Worm (Caenorhabditis elegans): ENCODE results near the gene R148.3.

Gene R148.3

DNA sequence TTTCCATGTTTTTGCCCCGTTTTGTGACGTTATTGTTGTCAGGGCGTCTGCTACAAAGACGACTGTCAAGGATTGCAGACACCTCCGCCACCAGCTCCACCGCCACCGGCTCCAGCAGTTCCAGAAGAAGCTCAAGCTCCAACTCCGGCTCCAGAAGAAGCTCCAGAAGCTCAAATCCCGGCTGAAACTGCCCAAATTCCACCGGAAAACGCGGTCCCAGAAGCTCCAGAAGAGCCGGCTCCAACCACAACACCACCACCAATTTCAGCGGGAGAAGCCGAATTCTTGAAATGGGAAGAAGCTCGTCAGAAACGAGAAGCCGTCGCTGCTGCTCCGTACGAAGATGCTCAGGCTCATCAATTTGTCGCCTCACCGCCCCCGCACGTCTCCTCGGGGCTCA is 1.6 kb downstream of the R148.3 start:
- TF ChIP-seq nhr-76 (tag; optimal IDR thresholded peaks at IDR 0.05) (no peak), hlh-1 (tag; optimal IDR thresholded peaks at IDR 0.05) (no peak), lsy-2 (tag; optimal IDR thresholded peaks at IDR 0.05) (no peak), unc-39 (tag; optimal IDR thresholded peaks at IDR 0.05) (no peak), ces-1 (GFP tag; optimal IDR thresholded peaks at IDR 0.05) (no peak), zip-8 (tag; optimal IDR thresholded peaks at IDR 0.05) (no peak), blmp-1 (tag; optimal IDR thresholded peaks at IDR 0.05) (no peak)

DNA sequence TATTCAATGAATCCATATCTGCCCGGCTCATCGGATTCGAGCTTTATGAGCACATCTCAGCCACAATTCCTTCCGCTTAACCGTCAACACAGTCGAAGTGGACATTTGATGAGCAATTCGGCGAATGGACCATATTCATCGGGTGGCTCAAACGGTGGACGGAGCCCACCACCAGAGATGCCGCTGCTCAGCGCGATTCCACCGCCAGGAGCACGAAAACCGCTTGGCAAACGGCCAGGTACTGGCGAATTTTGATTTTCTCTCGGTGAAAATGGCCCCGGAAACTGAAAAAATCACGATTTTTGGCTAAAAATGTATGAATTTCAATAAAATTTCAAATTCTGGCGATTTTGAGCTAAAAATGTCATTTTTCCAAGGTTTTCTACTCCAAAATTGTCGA is 4.7 kb downstream of the R148.3 start:
- TF ChIP-seq blmp-1 (tag; optimal IDR thresholded peaks at IDR 0.05), result no peak
- TF ChIP-seq mep-1 (tag; optimal IDR thresholded peaks at IDR 0.05), result no peak
- no peak for TF ChIP-seq hlh-1 (tag; optimal IDR thresholded peaks at IDR 0.05)
- no peak for TF ChIP-seq ces-1 (GFP tag; optimal IDR thresholded peaks at IDR 0.05)
- TF ChIP-seq nhr-2 (tag; optimal IDR thresholded peaks at IDR 0.05), result no peak
- no peak for TF ChIP-seq ztf-11 (tag; optimal IDR thresholded peaks at IDR 0.05)
- TF ChIP-seq lin-32 (GFP tag; optimal IDR thresholded peaks at IDR 0.05), result no peak
- TF ChIP-seq tbx-8 (GFP tag; optimal IDR thresholded peaks at IDR 0.05), result no peak
- TF ChIP-seq unc-39 (tag; optimal IDR thresholded peaks at IDR 0.05), result no peak
- no peak for TF ChIP-seq unc-62 (GFP tag; optimal IDR thresholded peaks at IDR 0.05)

DNA sequence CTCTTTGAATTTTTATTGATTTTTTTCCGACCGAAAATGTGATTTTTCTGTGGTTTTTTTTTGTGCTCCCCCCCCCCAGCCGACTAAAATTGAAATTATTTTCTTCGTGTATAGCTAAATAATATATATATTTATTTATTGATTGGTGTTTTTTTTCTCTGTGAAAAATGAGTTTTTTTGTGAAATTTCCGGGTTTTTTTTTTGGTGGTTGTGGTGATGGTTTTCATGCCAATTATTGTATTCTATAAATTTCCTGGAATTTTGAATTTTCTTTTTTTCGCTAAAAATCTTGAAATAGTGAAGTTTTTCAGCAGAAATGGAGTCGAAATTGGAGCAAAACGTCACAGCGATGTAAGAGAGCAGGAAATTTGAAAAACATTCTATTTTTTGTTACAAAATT is 8.2 kb downstream of the R148.3 start, which contains the start of gene lmtr-5:
Gene lmtr-5, plus strand, starts transcription at position 301 of the 400 bp plus-strand sequence.
- no peak for TF ChIP-seq hlh-1 (tag; optimal IDR thresholded peaks at IDR 0.05)
- TF ChIP-seq cnd-1 (tag; optimal IDR thresholded peaks at IDR 0.05), result no peak
- no peak for TF ChIP-seq unc-120 (tag; optimal IDR thresholded peaks at IDR 0.05; ENCODE audit: poor library complexity, severe bottlenecking)
- no peak for TF ChIP-seq zip-8 (tag; optimal IDR thresholded peaks at IDR 0.05)
- TF ChIP-seq mep-1 (tag; optimal IDR thresholded peaks at IDR 0.05), result no peak
- no peak for TF ChIP-seq ceh-39 (tag; optimal IDR thresholded peaks at IDR 0.05)
- no peak for TF ChIP-seq blmp-1 (tag; optimal IDR thresholded peaks at IDR 0.05)
- TF ChIP-seq pha-4 (tag; optimal IDR thresholded peaks at IDR 0.05), result no peak
- no peak for TF ChIP-seq snpc-4 (tag; optimal IDR thresholded peaks at IDR 0.05)
- TF ChIP-seq ces-1 (GFP tag; optimal IDR thresholded peaks at IDR 0.05), result no peak
- TF ChIP-seq ztf-11 (tag; optimal IDR thresholded peaks at IDR 0.05), result no peak

DNA sequence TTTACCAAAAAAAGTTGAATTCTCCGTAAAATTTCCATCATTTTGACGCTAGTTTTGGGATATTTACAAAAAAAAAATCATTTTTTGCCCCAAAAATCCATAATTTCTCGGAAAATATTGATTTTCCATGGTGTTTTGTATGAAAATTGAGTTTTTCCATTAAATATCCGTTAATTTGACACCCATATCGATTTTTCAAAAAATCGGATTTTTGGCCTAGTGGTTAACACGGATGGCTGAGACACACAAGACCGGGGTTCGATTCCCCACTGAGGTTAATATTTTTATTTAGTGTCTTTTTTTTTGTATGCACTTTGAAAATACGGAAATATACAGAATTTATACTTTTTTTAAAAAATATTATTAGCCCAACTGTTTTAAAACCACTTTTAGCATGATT is 10.1 kb downstream of the R148.3 start:
- no peak for TF ChIP-seq mep-1 (tag; optimal IDR thresholded peaks at IDR 0.05)
- TF ChIP-seq hlh-1 (tag; optimal IDR thresholded peaks at IDR 0.05), result no peak
- TF ChIP-seq pha-4 (tag; optimal IDR thresholded peaks at IDR 0.05), result no peak
- no peak for TF ChIP-seq unc-120 (tag; optimal IDR thresholded peaks at IDR 0.05; ENCODE audit: poor library complexity, severe bottlenecking)
- no peak for TF ChIP-seq snpc-4 (tag; optimal IDR thresholded peaks at IDR 0.05)
- no peak for TF ChIP-seq cnd-1 (tag; optimal IDR thresholded peaks at IDR 0.05)
- no peak for TF ChIP-seq unc-62 (GFP tag; optimal IDR thresholded peaks at IDR 0.05)
- TF ChIP-seq nhr-2 (tag; optimal IDR thresholded peaks at IDR 0.05), result no peak
- TF ChIP-seq sptf-1 (tag; optimal IDR thresholded peaks at IDR 0.05), result no peak
- TF ChIP-seq zip-8 (tag; optimal IDR thresholded peaks at IDR 0.05), result no peak

DNA sequence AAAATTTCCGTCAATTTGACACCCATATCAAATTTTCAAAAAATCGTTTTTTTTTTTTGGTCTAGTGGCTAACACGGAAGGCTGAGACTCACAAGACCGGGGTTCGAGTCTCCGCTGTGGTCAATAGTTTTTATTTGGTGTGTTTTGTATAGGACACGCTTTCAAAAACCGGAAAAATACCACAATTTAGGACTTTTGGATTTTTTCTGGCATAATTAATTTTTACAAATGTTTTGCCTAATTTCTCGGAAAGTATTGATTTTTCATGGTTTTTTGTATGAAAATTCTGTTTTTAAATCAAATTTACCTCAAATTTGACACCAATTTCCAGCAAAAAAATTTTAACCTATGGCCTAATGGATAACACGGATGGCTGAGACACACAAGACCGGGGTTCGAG is 10.8 kb downstream of the R148.3 start, which contains the start of gene mks-1:
Gene mks-1, plus strand, starts transcription at position 301 of the 400 bp plus-strand sequence.
- TF ChIP-seq nhr-12 (tag; optimal IDR thresholded peaks at IDR 0.05) (no peak), sem-2 (GFP tag; optimal IDR thresholded peaks at IDR 0.05) (no peak), mep-1 (tag; optimal IDR thresholded peaks at IDR 0.05) (no peak)

DNA sequence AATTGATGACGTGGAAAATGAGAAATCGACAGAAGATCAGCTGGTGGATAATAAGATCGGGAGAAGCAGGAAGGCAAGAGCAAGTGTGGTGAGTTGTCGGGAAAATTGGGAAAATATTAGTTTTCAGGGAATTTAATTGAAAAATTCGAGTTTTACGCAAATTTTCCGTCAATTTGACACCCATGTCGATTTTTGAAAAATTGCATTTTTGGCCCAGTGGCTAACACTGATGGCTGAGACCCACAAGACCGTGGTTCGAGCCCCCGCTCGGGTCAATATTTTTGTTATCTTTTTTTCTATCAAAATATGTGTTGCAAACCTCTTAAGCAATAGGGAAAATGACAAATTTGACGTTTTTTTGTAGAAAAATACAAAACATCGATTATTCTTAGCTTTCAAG is 13.4 kb downstream of the R148.3 start:
- no peak for TF ChIP-seq lsy-2 (tag; optimal IDR thresholded peaks at IDR 0.05)
- TF ChIP-seq nhr-2 (tag; optimal IDR thresholded peaks at IDR 0.05), result no peak
- no peak for TF ChIP-seq ztf-11 (tag; optimal IDR thresholded peaks at IDR 0.05)
- TF ChIP-seq unc-39 (tag; optimal IDR thresholded peaks at IDR 0.05), result no peak
- TF ChIP-seq ces-1 (GFP tag; optimal IDR thresholded peaks at IDR 0.05), result no peak
- no peak for TF ChIP-seq sem-2 (GFP tag; optimal IDR thresholded peaks at IDR 0.05)
- TF ChIP-seq mep-1 (tag; optimal IDR thresholded peaks at IDR 0.05), result no peak
- no peak for TF ChIP-seq ham-2 (GFP tag; optimal IDR thresholded peaks at IDR 0.05)
- no peak for TF ChIP-seq mls-2 (tag; optimal IDR thresholded peaks at IDR 0.05)
- TF ChIP-seq nhr-28 (tag; optimal IDR thresholded peaks at IDR 0.05), result no peak
- TF ChIP-seq nhr-76 (tag; optimal IDR thresholded peaks at IDR 0.05), result no peak
- no peak for TF ChIP-seq lin-32 (GFP tag; optimal IDR thresholded peaks at IDR 0.05)
- no peak for TF ChIP-seq lin-13 (tag; optimal IDR thresholded peaks at IDR 0.05)
- no peak for TF ChIP-seq nhr-237 (tag; optimal IDR thresholded peaks at IDR 0.05)
- no peak for TF ChIP-seq mab-5 (tag; optimal IDR thresholded peaks at IDR 0.05)
- TF ChIP-seq elt-1 (tag; optimal IDR thresholded peaks at IDR 0.05; ENCODE audit: borderline replicate concordance, insufficient read depth), result no peak
- TF ChIP-seq hlh-1 (tag; optimal IDR thresholded peaks at IDR 0.05), result no peak
- TF ChIP-seq zip-8 (tag; optimal IDR thresholded peaks at IDR 0.05), result no peak
